Fruit fly (Drosophila melanogaster): ENCODE results near the gene CG2694.
A peak's percentile ranks its signal among the peaks of the same experiment; 100 is the strongest.

The CG2694 gene

dm6 chrX:2727506-2727905 lies 13.6 kb downstream of the CG2694 start, which contains the start of gene dwg (continued):
- TF ChIP-seq Doc3 (GFP tag; IDR thresholded peaks at IDR 0.05; ENCODE audit: partially characterized antibody) (peak; percentile 79), Fer3 (tag; optimal IDR thresholded peaks at IDR 0.05) (no peak), E2f2 (GFP tag; IDR thresholded peaks at IDR 0.05) (peak; percentile 54), jumu (GFP tag; optimal IDR thresholded peaks at IDR 0.05) (no peak), MBD-R2 (GFP tag; IDR thresholded peaks at IDR 0.05) (peak; percentile 75), bbx (GFP tag; IDR thresholded peaks at IDR 0.05; ENCODE audit: partially characterized antibody) (peak; percentile 90), CG1792 (GFP tag; optimal IDR thresholded peaks at IDR 0.05) (no peak), scrt (GFP tag; optimal IDR thresholded peaks at IDR 0.05) (no peak), Abd-B (GFP tag; optimal IDR thresholded peaks at IDR 0.05) (peak; percentile 38), CG4707 (GFP tag; optimal IDR thresholded peaks at IDR 0.05) (no peak), CG42726 (GFP tag; IDR thresholded peaks at IDR 0.05; ENCODE audit: partially characterized antibody) (peak; percentile 66; the same call in 1 of the 2 replicates), Dll (GFP tag; IDR thresholded peaks at IDR 0.05; ENCODE audit: partially characterized antibody) (peak; percentile 83), onecut (GFP tag; IDR thresholded peaks at IDR 0.05) (no peak), Opbp (GFP tag; IDR thresholded peaks at IDR 0.05; ENCODE audit: partially characterized antibody) (peak; percentile 82; the same call in 2 of the 3 replicates), BEAF-32 (GFP tag; optimal IDR thresholded peaks at IDR 0.05) (peak; percentile 79), unc-4 (GFP tag; IDR thresholded peaks at IDR 0.05; ENCODE audit: partially characterized antibody) (peak; percentile 87), CG4617 (GFP tag; optimal IDR thresholded peaks at IDR 0.05; ENCODE audit: borderline replicate concordance) (peak; percentile 56), CG10209 (GFP tag; optimal IDR thresholded peaks at IDR 0.05) (no peak), CG9932 (GFP tag; IDR thresholded peaks at IDR 0.05) (no peak), CG16813 (GFP tag; IDR thresholded peaks at IDR 0.05; ENCODE audit: partially characterized antibody) (peak; percentile 72), Elba2 (GFP tag; optimal IDR thresholded peaks at IDR 0.05) (no peak), CG18599 (GFP tag; optimal IDR thresholded peaks at IDR 0.05) (no peak), Ssrp (tag; optimal IDR thresholded peaks at IDR 0.05) (no peak), CG14860 (GFP tag; IDR thresholded peaks at IDR 0.05; ENCODE audit: partially characterized antibody) (peak; percentile 68; the same call in 2 of the 3 replicates), CG15011 (GFP tag; optimal IDR thresholded peaks at IDR 0.05) (no peak), CG9727 (GFP tag; optimal IDR thresholded peaks at IDR 0.05) (no peak), CG13287 (GFP tag; IDR thresholded peaks at IDR 0.05; ENCODE audit: partially characterized antibody) (peak; percentile 88), mld (GFP tag; IDR thresholded peaks at IDR 0.05; ENCODE audit: partially characterized antibody) (peak; percentile 82; the same call in 2 of the 3 replicates), HLH3B (GFP tag; IDR thresholded peaks at IDR 0.05) (no peak), zen2 (GFP tag; IDR thresholded peaks at IDR 0.05; ENCODE audit: partially characterized antibody) (peak; percentile 87), YL-1 (GFP tag; optimal IDR thresholded peaks at IDR 0.05) (peak; percentile 30), CG7372 (GFP tag; IDR thresholded peaks at IDR 0.05) (no peak), ash1 (GFP tag; optimal IDR thresholded peaks at IDR 0.05) (no peak), nerfin-2 (GFP tag; IDR thresholded peaks at IDR 0.05; ENCODE audit: partially characterized antibody) (peak; percentile 61), Rx (GFP tag; IDR thresholded peaks at IDR 0.05) (no peak), CG2202 (tag; optimal IDR thresholded peaks at IDR 0.05) (no peak), ranshi (GFP tag; IDR thresholded peaks at IDR 0.05) (no peak), stwl (tag; optimal IDR thresholded peaks at IDR 0.05) (peak; percentile 59), tgo (GFP tag; IDR thresholded peaks at IDR 0.05) (no peak), Kr (GFP tag; optimal IDR thresholded peaks at IDR 0.05) (no peak), rib (GFP tag; IDR thresholded peaks at IDR 0.05) (no peak), pzg (GFP tag; optimal IDR thresholded peaks at IDR 0.05) (peak; percentile 53), CG34224 (GFP tag; IDR thresholded peaks at IDR 0.05; ENCODE audit: partially characterized antibody) (peak; percentile 82), ato (GFP tag; IDR thresholded peaks at IDR 0.05; ENCODE audit: partially characterized antibody) (peak; percentile 68), CG6272 (GFP tag; IDR thresholded peaks at IDR 0.05) (no peak), Xrp1 (GFP tag; IDR thresholded peaks at IDR 0.05) (no peak), CG17186 (GFP tag; optimal IDR thresholded peaks at IDR 0.05) (peak; percentile 53), cas (GFP tag; IDR thresholded peaks at IDR 0.05) (no peak), Blimp-1 (GFP tag; optimal IDR thresholded peaks at IDR 0.05) (peak; percentile 75)
